Worm (Caenorhabditis elegans) whole organism, L1 larva: Measurements from ENCODE around the gene Y14H12B.2.
A peak's percentile ranks its signal among the peaks of the same experiment; 100 is the strongest.

Experiments
- C34B4.2 ChIP-seq: sonication (generic microtip); optimal IDR thresholded peaks from 2 replicates; lab custom pipeline; 2017; ENCODE audit warnings: mild to moderate bottlenecking, missing genetic modification characterization, missing compliant biosample characterization
- Y116A8C.19 ChIP-seq: sonication (generic microtip); optimal IDR thresholded peaks from 2 replicates; lab custom pipeline; 2016; ENCODE audit warnings: missing compliant biosample characterization, missing genetic modification characterization, borderline replicate concordance
- aha-1 ChIP-seq: fragments of 150-350 bp; optimal IDR thresholded peaks from 2 replicates; lab custom pipeline; 2014; ENCODE audit warnings: missing biosample characterization, missing genetic modification characterization
- ceh-63 ChIP-seq: fragments of 200-800 bp; sonication (Bioruptor generic); optimal IDR thresholded peaks from 2 replicates; lab custom pipeline; 2018; ENCODE audit warnings: mild to moderate bottlenecking, missing genetic modification characterization, missing compliant biosample characterization
- ceh-8 ChIP-seq: fragments of 200-800 bp; sonication (Bioruptor generic); optimal IDR thresholded peaks from 2 replicates; lab custom pipeline; 2018; ENCODE audit warnings: mild to moderate bottlenecking, missing genetic modification characterization, moderate library complexity, missing compliant biosample characterization
- ceh-82 ChIP-seq, 3 experiments: fragments of 150-350 bp in 1 of 3; sonication (generic microtip) in 2 of 3; optimal IDR thresholded peaks; 2 replicates each; lab custom pipeline; 2014 to 2017; ENCODE audit warnings: missing biosample characterization in 3 of 3, missing genetic modification characterization in 3 of 3
- ces-1 ChIP-seq: fragments of 150-350 bp; optimal IDR thresholded peaks from 2 replicates; lab custom pipeline; 2014; ENCODE audit warnings: missing biosample characterization, missing genetic modification reagents, missing genetic modification characterization
- dsc-1 ChIP-seq: sonication (generic microtip); optimal IDR thresholded peaks from 2 replicates; lab custom pipeline; 2016; ENCODE audit warnings: mild to moderate bottlenecking, missing genetic modification characterization, missing compliant biosample characterization
- egl-27 ChIP-seq, 2 experiments: fragments of 150-350 bp in 1 of 2; sonication (generic microtip); optimal IDR thresholded peaks; 3 replicates each; lab custom pipeline; 2017 to 2018; ENCODE audit warnings: missing biosample characterization in 2 of 2, missing genetic modification characterization in 2 of 2, missing genetic modification reagents in 2 of 2
- fkh-10 ChIP-seq: sonication (generic microtip); optimal IDR thresholded peaks from 2 replicates; lab custom pipeline; 2017; ENCODE audit warnings: missing biosample characterization, missing genetic modification reagents, missing genetic modification characterization
- hlh-4 ChIP-seq: sonication (generic microtip); optimal IDR thresholded peaks from 2 replicates; lab custom pipeline; 2016; ENCODE audit warnings: mild to moderate bottlenecking, missing genetic modification characterization, missing compliant biosample characterization
- hpl-2 ChIP-seq: fragments of 150-350 bp; optimal IDR thresholded peaks from 2 replicates; lab custom pipeline; 2014; ENCODE audit warnings: missing biosample characterization, missing genetic modification reagents, missing genetic modification characterization
- irx-1 ChIP-seq: sonication (generic microtip); optimal IDR thresholded peaks from 2 replicates; lab custom pipeline; 2016; ENCODE audit warnings: missing genetic modification characterization, missing compliant biosample characterization
- lin-13 ChIP-seq: fragments of 150-350 bp; optimal IDR thresholded peaks from 2 replicates; lab custom pipeline; 2014; ENCODE audit warnings: missing biosample characterization, missing genetic modification reagents, missing genetic modification characterization
- lin-14 ChIP-seq: fragments of 200-800 bp; sonication (Bioruptor generic); optimal IDR thresholded peaks from 2 replicates; lab custom pipeline; 2018; ENCODE audit warnings: mild to moderate bottlenecking, missing genetic modification characterization, moderate library complexity, missing compliant biosample characterization
- lin-39 ChIP-seq: fragments of 150-350 bp; optimal IDR thresholded peaks from 2 replicates; lab custom pipeline; 2014; ENCODE audit warnings: missing biosample characterization, missing genetic modification reagents, missing genetic modification characterization
- mab-9 ChIP-seq: fragments of 200-800 bp; sonication (Bioruptor generic); IDR thresholded peaks from 2 replicates; pipeline ENCODE4 v1.3.6; 2022; ENCODE audit warnings: missing genetic modification reagents, missing genetic modification characterization, missing compliant biosample characterization
- mef-2 ChIP-seq: fragments of 150-350 bp; optimal IDR thresholded peaks from 2 replicates; lab custom pipeline; 2014; ENCODE audit warnings: missing biosample characterization, missing genetic modification characterization
- mep-1 ChIP-seq: fragments of 150-350 bp; optimal IDR thresholded peaks from 2 replicates; lab custom pipeline; 2014; ENCODE audit warnings: missing biosample characterization, missing genetic modification characterization
- nhr-47 ChIP-seq: sonication (generic microtip); optimal IDR thresholded peaks from 2 replicates; lab custom pipeline; 2016; ENCODE audit warnings: mild to moderate bottlenecking, missing genetic modification characterization, moderate library complexity, missing compliant biosample characterization
- nhr-71 ChIP-seq: sonication (generic microtip); optimal IDR thresholded peaks from 2 replicates; lab custom pipeline; 2016; ENCODE audit warnings: mild to moderate bottlenecking, missing genetic modification characterization, moderate library complexity, missing compliant biosample characterization
- nhr-76 ChIP-seq: sonication (generic microtip); optimal IDR thresholded peaks from 2 replicates; lab custom pipeline; 2017; ENCODE audit warnings: missing biosample characterization, missing genetic modification characterization
- nhr-85 ChIP-seq: sonication (generic microtip); peaks from one replicate; lab custom pipeline; 2016; ENCODE audit warnings: missing genetic modification characterization, inconsistent platforms, missing compliant biosample characterization
- skn-1 ChIP-seq: fragments of 150-350 bp; optimal IDR thresholded peaks from 2 replicates; lab custom pipeline; 2014; ENCODE audit warnings: missing biosample characterization, missing genetic modification characterization
- snpc-4 ChIP-seq: fragments of 150-350 bp; optimal IDR thresholded peaks from 2 replicates; lab custom pipeline; 2014; ENCODE audit warnings: missing biosample characterization, missing genetic modification characterization
- snu-23 ChIP-seq: sonication (generic microtip); optimal IDR thresholded peaks from 2 replicates; lab custom pipeline; 2016; ENCODE audit warnings: missing genetic modification characterization, missing compliant biosample characterization
- sup-37 ChIP-seq: fragments of 200-800 bp; sonication (Bioruptor generic); optimal IDR thresholded peaks from 2 replicates; lab custom pipeline; 2018; ENCODE audit warnings: mild to moderate bottlenecking, missing genetic modification characterization, missing compliant biosample characterization
- swsn-7 ChIP-seq: sonication (generic microtip); optimal IDR thresholded peaks from 2 replicates; lab custom pipeline; 2016; ENCODE audit warnings: missing genetic modification characterization, missing compliant biosample characterization
- tbx-2 ChIP-seq: sonication (generic microtip); optimal IDR thresholded peaks from 2 replicates; lab custom pipeline; 2016; ENCODE audit warnings: missing genetic modification characterization, missing compliant biosample characterization
- unc-130 ChIP-seq: fragments of 150-350 bp; optimal IDR thresholded peaks from 2 replicates; lab custom pipeline; 2017; ENCODE audit warnings: missing biosample characterization, missing genetic modification characterization, inconsistent platforms
- unc-30 ChIP-seq: sonication (generic microtip); optimal IDR thresholded peaks from 2 replicates; lab custom pipeline; 2017; ENCODE audit warnings: missing biosample characterization, missing genetic modification characterization
- unc-62 ChIP-seq: fragments of 150-350 bp; optimal IDR thresholded peaks from 2 replicates; lab custom pipeline; 2014; ENCODE audit warnings: missing biosample characterization, missing genetic modification reagents, missing genetic modification characterization
- xbp-1 ChIP-seq: sonication (generic microtip); optimal IDR thresholded peaks from 2 replicates; lab custom pipeline; 2016; ENCODE audit warnings: missing genetic modification characterization, missing compliant biosample characterization
- zip-4 ChIP-seq: fragments of 200-800 bp; sonication (Bioruptor generic); optimal IDR thresholded peaks from 2 replicates; lab custom pipeline; 2018; ENCODE audit warnings: mild to moderate bottlenecking, missing genetic modification characterization, moderate library complexity, missing compliant biosample characterization
- ztf-11 ChIP-seq, 2 experiments: sonication (generic microtip); optimal IDR thresholded peaks; 2 replicates each; lab custom pipeline; 2016 to 2017; ENCODE audit warnings: missing genetic modification characterization in 2 of 2, missing biosample characterization in 1 of 2, missing compliant biosample characterization in 1 of 2
- ztf-4 ChIP-seq: fragments of 150-350 bp; optimal IDR thresholded peaks from 2 replicates; lab custom pipeline; 2014; ENCODE audit warnings: missing biosample characterization, missing genetic modification characterization

The Y14H12B.2 gene

DNA sequence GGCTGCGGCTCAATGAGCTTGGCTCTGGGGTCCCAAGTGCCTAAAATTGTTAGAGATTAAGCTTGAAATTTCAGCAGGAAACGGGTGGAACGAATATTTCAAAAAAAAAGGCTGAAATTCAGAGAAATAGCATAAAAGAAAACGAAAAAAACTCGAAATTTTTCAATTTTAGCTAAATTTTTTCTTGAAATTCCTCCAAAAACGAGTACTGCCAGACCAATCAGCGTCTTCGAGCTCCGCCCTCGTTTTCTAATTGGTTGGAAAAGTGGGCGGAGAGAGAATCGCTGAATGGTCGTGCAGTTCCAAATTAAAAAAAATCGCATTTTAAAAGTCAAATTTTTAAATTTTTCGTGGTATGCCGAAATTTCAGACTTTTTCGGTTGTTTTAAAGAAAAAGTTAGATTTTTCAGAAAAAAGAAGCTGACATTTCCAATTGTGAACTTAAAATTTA, 5.6 kb downstream of the Y14H12B.2 start, which contains the start of gene plpp-1.1:
TSS of gene plpp-1.1 (minus strand) at position 51 of the 451 bp plus-strand sequence.
- TF ChIP-seq mep-1 (tag; lab: Kevin White, UChicago), result no peak

ce11 chrII:3922696-3923095, 10.8 kb downstream of the Y14H12B.2 start:
- TF ChIP-seq fkh-10 (GFP tag; lab: Kevin White, UChicago) (no peak), nhr-85 (tag; lab: Kevin White, UChicago) (no peak), irx-1 (tag; lab: Kevin White, UChicago) (no peak), snu-23 (GFP tag; lab: Kevin White, UChicago) (no peak), xbp-1 (tag; lab: Kevin White, UChicago) (no peak), hpl-2 (GFP tag; lab: Kevin White, UChicago) (no peak), nhr-47 (tag; lab: Kevin White, UChicago) (no peak), unc-30 (tag; lab: Kevin White, UChicago) (no peak), unc-130 (tag; lab: Kevin White, UChicago) (no peak), sup-37 (GFP tag; lab: Kevin White, UChicago) (no peak), snpc-4 (no peak), lin-39 (no peak), tbx-2 (tag; lab: Kevin White, UChicago) (no peak)
- TF ChIP-seq, all 84 proteins: peak for 0

ce11 chrII:3920611-3921010, 12.9 kb downstream of the Y14H12B.2 start:
- no peak for TF ChIP-seq Y116A8C.19
- TF ChIP-seq nhr-47 (tag; lab: Kevin White, UChicago), result no peak

DNA sequence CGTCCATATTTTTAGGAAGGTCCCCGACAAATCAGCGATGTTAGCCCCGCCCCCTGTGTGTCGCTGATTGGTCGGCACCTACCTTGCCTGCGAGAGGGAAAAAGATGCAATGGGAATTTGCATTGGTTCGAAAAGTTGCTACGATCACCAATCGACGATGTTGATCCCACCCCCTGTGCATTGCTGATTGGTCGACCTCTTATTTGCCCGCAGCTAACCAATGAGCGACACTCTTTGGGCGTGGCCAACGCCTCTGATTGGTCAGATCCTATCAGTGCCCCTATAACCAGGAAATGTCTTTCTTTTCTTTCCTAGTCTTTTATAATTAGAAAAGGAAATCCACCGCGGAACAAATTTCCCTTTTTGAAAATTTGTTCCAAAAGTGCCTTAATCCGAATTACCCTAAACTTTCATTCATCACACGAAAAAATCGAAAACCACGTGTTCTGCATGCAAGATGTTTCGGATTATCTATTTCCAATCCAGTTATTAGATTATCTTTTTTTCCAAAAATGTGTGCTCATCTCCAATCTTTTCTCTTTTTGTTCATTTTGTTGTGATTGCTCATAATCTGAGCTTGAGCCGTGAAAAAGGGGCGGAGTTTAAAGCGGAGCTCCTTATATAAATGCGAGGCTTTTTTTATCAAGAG, 15.4 kb downstream of the Y14H12B.2 start:
- no peak for TF ChIP-seq ztf-4 (tag; lab: Kevin White, UChicago)
- peak; percentile 91 for TF ChIP-seq dsc-1

- TF ChIP-seq hlh-4 (tag; lab: Kevin White, UChicago), result no peak
- no peak for TF ChIP-seq zip-4 (GFP tag; lab: Kevin White, UChicago)
- no peak for TF ChIP-seq nhr-76 (tag; lab: Kevin White, UChicago)
- no peak for TF ChIP-seq C34B4.2 (tag; lab: Kevin White, UChicago)
- no peak for TF ChIP-seq mep-1 (tag; lab: Kevin White, UChicago)
- TF ChIP-seq swsn-7 (tag; lab: Kevin White, UChicago), result no peak
- no peak for TF ChIP-seq mef-2 (tag; lab: Kevin White, UChicago)
- TF ChIP-seq ceh-82 (tag; optimal IDR thresholded peaks at IDR 0.05; lab: Kevin White, UChicago), result no peak
- no peak for TF ChIP-seq mab-9 (GFP tag; lab: Robert Waterston, UW)
- no peak for TF ChIP-seq unc-62
- TF ChIP-seq lin-13 (GFP tag; lab: Kevin White, UChicago), result no peak
- TF ChIP-seq nhr-71 (tag; lab: Kevin White, UChicago), result no peak
- TF ChIP-seq ceh-8 (GFP tag; lab: Kevin White, UChicago), result no peak
- no peak for TF ChIP-seq egl-27 (tag; optimal IDR thresholded peaks at IDR 0.05; lab: Kevin White, UChicago)
These were observed 19.9 kb downstream of the Y14H12B.2 start for ce11 chrII:3913673-3914072.

DNA sequence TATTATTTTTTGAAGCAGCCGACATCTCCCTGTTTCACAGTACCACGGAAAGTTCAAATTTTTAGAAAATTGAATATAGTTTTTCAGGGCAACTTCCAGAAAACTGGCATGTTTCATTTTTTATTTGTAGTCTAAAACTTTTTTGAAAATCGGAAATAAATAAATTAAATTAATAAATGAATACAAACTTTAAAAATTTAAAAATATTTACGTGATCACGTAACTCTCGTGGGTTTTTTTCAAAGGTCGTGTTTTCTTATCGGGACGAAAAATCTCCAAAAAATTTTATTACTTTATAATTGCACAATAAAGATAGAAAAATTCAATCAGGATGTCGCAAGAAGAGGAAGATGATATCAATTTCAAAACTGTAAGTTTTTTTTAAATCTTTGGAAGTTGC, 21.8 kb downstream of the Y14H12B.2 start, which contains the start of gene F53C3.1:
TSS of gene F53C3.1 (plus strand) at position 301 of the 400 bp plus-strand sequence.
- TF ChIP-seq mep-1 (tag; lab: Kevin White, UChicago), result no peak
- TF ChIP-seq aha-1 (tag; lab: Kevin White, UChicago), result no peak
- no peak for TF ChIP-seq skn-1 (tag; lab: Kevin White, UChicago)
- TF ChIP-seq lin-14 (GFP tag; lab: Kevin White, UChicago), result no peak
- no peak for TF ChIP-seq ztf-11 (tag; optimal IDR thresholded peaks at IDR 0.05; lab: Kevin White, UChicago)
- TF ChIP-seq ces-1 (GFP tag; lab: Kevin White, UChicago), result no peak
- no peak for TF ChIP-seq ceh-63 (GFP tag; lab: Kevin White, UChicago)
- TF ChIP-seq snpc-4, result no peak
- no peak for TF ChIP-seq swsn-7 (tag; lab: Kevin White, UChicago)
